Fruit fly (Drosophila melanogaster): ENCODE data around the gene tfc.
A peak's percentile ranks its signal among the peaks of the same experiment; 100 is the strongest.

tfc gene

dm6 chr3L:1320230-1320930 is 64.1 kb downstream of the tfc start (continued):
- TF ChIP-seq hth (optimal IDR thresholded peaks at IDR 0.05) (no peak), so (GFP tag; IDR thresholded peaks at IDR 0.05) (no peak), CG14441 (GFP tag; IDR thresholded peaks at IDR 0.05) (no peak), CG11560 (tag; IDR thresholded peaks at IDR 0.05) (no peak), tgo (GFP tag; IDR thresholded peaks at IDR 0.05) (no peak), rib (GFP tag; IDR thresholded peaks at IDR 0.05) (no peak), salm (tag; optimal IDR thresholded peaks at IDR 0.05) (peak; percentile 36), jumu (GFP tag; optimal IDR thresholded peaks at IDR 0.05) (no peak), Hr78 (GFP tag; optimal IDR thresholded peaks at IDR 0.05) (peak in 1 of 2 experiments; percentile 99), gt (GFP tag; IDR thresholded peaks at IDR 0.05) (peak; percentile 10; the same call in 1 of the 2 replicates), CG15514 (GFP tag; optimal IDR thresholded peaks at IDR 0.05) (peak; percentile 4), Fer3 (tag; optimal IDR thresholded peaks at IDR 0.05) (no peak), CG32767 (GFP tag; IDR thresholded peaks at IDR 0.05) (no peak), CG8089 (GFP tag; optimal IDR thresholded peaks at IDR 0.05) (no peak), fd102C (GFP tag; optimal IDR thresholded peaks at IDR 0.05) (no peak), Hr39 (optimal IDR thresholded peaks at IDR 0.05) (no peak), CG8290 (GFP tag; optimal IDR thresholded peaks at IDR 0.05) (no peak), CG8290 (tag; optimal IDR thresholded peaks at IDR 0.05) (peak in 1 of 2 experiments; percentile 5), CG1233 (GFP tag; optimal IDR thresholded peaks at IDR 0.05) (no peak), en (GFP tag; optimal IDR thresholded peaks at IDR 0.05) (no peak), nau (GFP tag; optimal IDR thresholded peaks at IDR 0.05) (no peak), Lpt (GFP tag; optimal IDR thresholded peaks at IDR 0.05) (no peak), Rx (GFP tag; IDR thresholded peaks at IDR 0.05) (no peak), CG2120 (GFP tag; optimal IDR thresholded peaks at IDR 0.05) (peak; percentile 45), sc (optimal IDR thresholded peaks at IDR 0.05) (no peak), sc (GFP tag; optimal IDR thresholded peaks at IDR 0.05) (no peak), CG15696 (tag; optimal IDR thresholded peaks at IDR 0.05) (no peak), CG9817 (tag; optimal IDR thresholded peaks at IDR 0.05) (no peak), Bteb2 (GFP tag; optimal IDR thresholded peaks at IDR 0.05) (no peak), CG2889 (GFP tag; IDR thresholded peaks at IDR 0.05) (0 out of 3 replicates have a peak, but pooled peaks have one; percentile 11), CG2678 (tag; optimal IDR thresholded peaks at IDR 0.05) (peak; percentile 49), CG31388 (GFP tag; optimal IDR thresholded peaks at IDR 0.05) (no peak), ERR (GFP tag; optimal IDR thresholded peaks at IDR 0.05) (no peak), CG7839 (tag; optimal IDR thresholded peaks at IDR 0.05) (peak; percentile 38), CG11504 (tag; optimal IDR thresholded peaks at IDR 0.05) (peak; percentile 54), CG8359 (GFP tag; optimal IDR thresholded peaks at IDR 0.05; ENCODE audit: borderline replicate concordance) (no peak), CG13296 (GFP tag; optimal IDR thresholded peaks at IDR 0.05) (no peak), sd (tag; optimal IDR thresholded peaks at IDR 0.05) (no peak), Pdp1 (GFP tag; optimal IDR thresholded peaks at IDR 0.05) (peak in 1 of 2 experiments; percentile 21), ftz-f1 (GFP tag; optimal IDR thresholded peaks at IDR 0.05) (no peak), CG13424 (tag; optimal IDR thresholded peaks at IDR 0.05) (peak; percentile 5), CG1792 (GFP tag; optimal IDR thresholded peaks at IDR 0.05) (no peak), CG10321 (GFP tag; IDR thresholded peaks at IDR 0.05) (no peak), CG1647 (GFP tag; optimal IDR thresholded peaks at IDR 0.05) (peak; percentile 24), zen2 (GFP tag; IDR thresholded peaks at IDR 0.05; ENCODE audit: partially characterized antibody) (no peak), eyg (GFP tag; optimal IDR thresholded peaks at IDR 0.05) (no peak), CG18764 (GFP tag; optimal IDR thresholded peaks at IDR 0.05) (no peak), CG12769 (tag; optimal IDR thresholded peaks at IDR 0.05) (no peak), CG4730 (GFP tag; IDR thresholded peaks at IDR 0.05) (no peak), Side (GFP tag; optimal IDR thresholded peaks at IDR 0.05) (no peak), Oli (tag; optimal IDR thresholded peaks at IDR 0.05) (peak; percentile 28)

Data from whole organism, embryonic.